Fruit fly (Drosophila melanogaster) whole organism, embryonic: ENCODE results near the gene CG9302.

ENCODE experiments used
- Asciz ChIP-seq: fragments of 200-800 bp; sonication (Bioruptor generic); optimal IDR thresholded peaks from 2 replicates; lab custom pipeline; 2017; ENCODE audit warnings: missing biosample characterization, mild to moderate bottlenecking, missing genetic modification characterization, missing genetic modification reagents
- Atf6 ChIP-seq: fragments of 200-800 bp; sonication (Bioruptor generic); IDR thresholded peaks from 2 replicates; pipeline ENCODE4 v1.3.6; 2022; ENCODE audit warnings: missing biosample characterization, missing genetic modification characterization
- B-H2 ChIP-seq: fragments of 200-800 bp; sonication (Bioruptor generic); optimal IDR thresholded peaks from 2 replicates; lab custom pipeline; 2018; ENCODE audit warnings: missing biosample characterization, mild to moderate bottlenecking, missing genetic modification characterization
- Bgb ChIP-seq: fragments of 200-800 bp; sonication (Bioruptor generic); IDR thresholded peaks from 2 replicates; pipeline ENCODE4 v1.3.6; 2022; ENCODE audit warnings: missing biosample characterization, missing genetic modification characterization; ENCODE audit not compliant: partially characterized antibody
- CG10321 ChIP-seq: fragments of 200-800 bp; sonication (Bioruptor generic); IDR thresholded peaks from 2 replicates; pipeline ENCODE4 v1.3.6; 2022; ENCODE audit warnings: missing biosample characterization, missing genetic modification characterization
- CG11560 ChIP-seq: fragments of 200-800 bp; sonication (Bioruptor generic); IDR thresholded peaks from 3 replicates; pipeline ENCODE4 v1.3.6; 2022; ENCODE audit warnings: missing biosample characterization, missing genetic modification characterization
- CG1233 ChIP-seq: fragments of 200-800 bp; sonication (Bioruptor generic); optimal IDR thresholded peaks from 4 replicates; lab custom pipeline; 2018; ENCODE audit warnings: missing biosample characterization, mild to moderate bottlenecking, missing genetic modification characterization
- CG12391 ChIP-seq: fragments of 200-800 bp; sonication (Bioruptor generic); optimal IDR thresholded peaks from 3 replicates; lab custom pipeline; 2018; ENCODE audit warnings: missing biosample characterization, mild to moderate bottlenecking, missing genetic modification characterization, moderate library complexity
- CG13123 ChIP-seq: fragments of 200-800 bp; sonication (Bioruptor generic); optimal IDR thresholded peaks from 2 replicates; lab custom pipeline; 2016; ENCODE audit warnings: missing biosample characterization, missing genetic modification characterization
- CG13775 ChIP-seq: fragments of 200-800 bp; sonication (Bioruptor generic); optimal IDR thresholded peaks from 3 replicates; lab custom pipeline; 2017; ENCODE audit warnings: missing biosample characterization, mild to moderate bottlenecking, missing genetic modification characterization
- CG14014 ChIP-seq: fragments of 200-800 bp; sonication (Bioruptor generic); IDR thresholded peaks from 2 replicates; pipeline ENCODE4 v1.3.6; 2022; ENCODE audit warnings: missing biosample characterization, missing genetic modification characterization
- CG14860 ChIP-seq: fragments of 200-800 bp; sonication (Bioruptor generic); IDR thresholded peaks from 3 replicates; pipeline ENCODE4 v1.3.6; 2022; ENCODE audit warnings: missing biosample characterization, missing genetic modification characterization; ENCODE audit not compliant: partially characterized antibody
- CG17186 ChIP-seq: fragments of 200-800 bp; sonication (Bioruptor generic); optimal IDR thresholded peaks from 3 replicates; lab custom pipeline; 2017; ENCODE audit warnings: missing biosample characterization, missing genetic modification reagents, missing genetic modification characterization
- CG17359 ChIP-seq: fragments of 200-800 bp; sonication (Bioruptor generic); optimal IDR thresholded peaks from 3 replicates; lab custom pipeline; 2018; ENCODE audit warnings: missing biosample characterization, mild to moderate bottlenecking, missing genetic modification characterization, moderate library complexity
- CG18599 ChIP-seq: fragments of 200-800 bp; sonication (Bioruptor generic); optimal IDR thresholded peaks from 3 replicates; lab custom pipeline; 2017; ENCODE audit warnings: missing biosample characterization, missing genetic modification characterization, mild to moderate bottlenecking, moderate library complexity, missing genetic modification reagents
- CG3281 ChIP-seq: fragments of 200-800 bp; sonication (Bioruptor generic); optimal IDR thresholded peaks from 3 replicates; lab custom pipeline; 2017; ENCODE audit warnings: missing biosample characterization, mild to moderate bottlenecking, missing genetic modification characterization
- CG34224 ChIP-seq: fragments of 200-800 bp; sonication (Bioruptor generic); IDR thresholded peaks from 3 replicates; pipeline ENCODE4 v1.3.6; 2022; ENCODE audit warnings: missing biosample characterization, missing genetic modification characterization; ENCODE audit not compliant: partially characterized antibody
- CG3995 ChIP-seq: fragments of 200-800 bp; sonication (Bioruptor generic); optimal IDR thresholded peaks from 3 replicates; lab custom pipeline; 2016; ENCODE audit warnings: missing biosample characterization, missing genetic modification characterization
- CG42726 ChIP-seq: fragments of 200-800 bp; sonication (Bioruptor generic); IDR thresholded peaks from 2 replicates; pipeline ENCODE4 v1.3.6; 2022; ENCODE audit warnings: missing biosample characterization, missing genetic modification characterization; ENCODE audit not compliant: partially characterized antibody
- CG4730 ChIP-seq: fragments of 200-800 bp; sonication (Bioruptor generic); IDR thresholded peaks from 2 replicates; pipeline ENCODE4 v1.3.6; 2022; ENCODE audit warnings: missing biosample characterization, missing genetic modification characterization
- CG9727 ChIP-seq: fragments of 200-800 bp; sonication (Bioruptor generic); optimal IDR thresholded peaks from 3 replicates; lab custom pipeline; 2017; ENCODE audit warnings: missing biosample characterization, mild to moderate bottlenecking, missing genetic modification characterization
- D ChIP-seq, 2 experiments: fragments of 200-800 bp in 1 of 2; fragments of >200 bp in 1 of 2; sonication (Bioruptor generic) in 1 of 2; optimal IDR thresholded peaks; 2 replicates in 1 of 2; 3 replicates in 1 of 2; lab custom pipeline; 2017; ENCODE audit warnings: mild to moderate bottlenecking in 1 of 2, missing biosample characterization in 1 of 2, missing genetic modification characterization in 1 of 2, missing genetic modification reagents in 1 of 2
- Doc2 ChIP-seq: fragments of 200-800 bp; sonication (Bioruptor generic); IDR thresholded peaks from 2 replicates; pipeline ENCODE4 v1.3.6; 2022; ENCODE audit warnings: missing biosample characterization, missing genetic modification characterization
- Drgx ChIP-seq: fragments of 200-800 bp; sonication (Bioruptor generic); IDR thresholded peaks from 2 replicates; pipeline ENCODE4 v1.3.6; 2022; ENCODE audit warnings: missing biosample characterization, missing genetic modification characterization
- Fer3 ChIP-seq: fragments of 200-800 bp; sonication (Bioruptor generic); optimal IDR thresholded peaks from 2 replicates; lab custom pipeline; 2018; ENCODE audit warnings: missing biosample characterization, mild to moderate bottlenecking, missing genetic modification characterization, moderate library complexity
- GATAe ChIP-seq: fragments of 200-800 bp; sonication (Bioruptor generic); conservative IDR thresholded peaks from 2 replicates; pipeline ENCODE4 v1.3.6; 2022; ENCODE audit warnings: missing biosample characterization, missing genetic modification characterization
- Gug ChIP-seq: fragments of 200-800 bp; sonication (Bioruptor generic); IDR thresholded peaks from 4 replicates; pipeline ENCODE4 v1.3.6; 2022; ENCODE audit warnings: missing biosample characterization, missing genetic modification characterization
- HLH3B ChIP-seq: fragments of 200-800 bp; sonication (Bioruptor generic); IDR thresholded peaks from 2 replicates; pipeline ENCODE4 v1.3.6; 2022; ENCODE audit warnings: missing biosample characterization, missing genetic modification characterization
- HLH54F ChIP-seq: fragments of 200-800 bp; sonication (Bioruptor generic); optimal IDR thresholded peaks from 3 replicates; lab custom pipeline; 2016; ENCODE audit warnings: missing biosample characterization, missing genetic modification characterization
- Hey ChIP-seq: fragments of 200-800 bp; sonication (Bioruptor generic); optimal IDR thresholded peaks from 3 replicates; lab custom pipeline; 2018; ENCODE audit warnings: missing biosample characterization, mild to moderate bottlenecking, missing genetic modification characterization
- HmgD ChIP-seq: fragments of 200-800 bp; sonication (Bioruptor generic); optimal IDR thresholded peaks from 3 replicates; lab custom pipeline; 2016; ENCODE audit warnings: missing biosample characterization, missing genetic modification characterization
- MESR4 ChIP-seq: fragments of 200-800 bp; sonication (Bioruptor generic); optimal IDR thresholded peaks from 2 replicates; lab custom pipeline; 2018; ENCODE audit warnings: missing biosample characterization, mild to moderate bottlenecking, missing genetic modification characterization, moderate library complexity
- Usf ChIP-seq: fragments of 200-800 bp; sonication (Bioruptor generic); optimal IDR thresholded peaks from 2 replicates; lab custom pipeline; 2017; ENCODE audit warnings: missing genotype, missing biosample characterization, missing genetic modification characterization
- Vsx1 ChIP-seq: fragments of 200-800 bp; sonication (Bioruptor generic); optimal IDR thresholded peaks from 2 replicates; lab custom pipeline; 2017; ENCODE audit warnings: missing biosample characterization, mild to moderate bottlenecking, missing genetic modification characterization, missing genetic modification reagents
- ara ChIP-seq: fragments of 200-800 bp; sonication (Bioruptor generic); IDR thresholded peaks from 2 replicates; pipeline ENCODE4 v1.3.6; 2022; ENCODE audit warnings: missing biosample characterization, missing genetic modification characterization
- ato ChIP-seq: fragments of 200-800 bp; sonication (Bioruptor generic); IDR thresholded peaks from 2 replicates; pipeline ENCODE4 v1.3.6; 2022; ENCODE audit warnings: missing biosample characterization, missing genetic modification characterization; ENCODE audit not compliant: partially characterized antibody
- ci ChIP-seq: fragments of 200-800 bp; sonication (Bioruptor generic); IDR thresholded peaks from 3 replicates; pipeline ENCODE4 v1.3.6; 2022; ENCODE audit warnings: missing biosample characterization, missing genetic modification characterization
- dpn ChIP-seq, 2 experiments: fragments of 200-800 bp; sonication (Bioruptor generic); optimal IDR thresholded peaks; 3 replicates each; lab custom pipeline; 2016; ENCODE audit warnings: missing biosample characterization in 2 of 2, missing genetic modification characterization in 2 of 2
- gt ChIP-seq: fragments of 200-800 bp; sonication (Bioruptor generic); IDR thresholded peaks from 2 replicates; pipeline ENCODE4 v1.3.6; 2022; ENCODE audit warnings: missing biosample characterization, missing genetic modification characterization
- hbn ChIP-seq: fragments of 200-800 bp; sonication (Bioruptor generic); IDR thresholded peaks from 2 replicates; pipeline ENCODE4 v1.3.6; 2022; ENCODE audit warnings: missing biosample characterization, missing genetic modification characterization; ENCODE audit not compliant: partially characterized antibody
- hth ChIP-seq: fragments of >200 bp; optimal IDR thresholded peaks from 2 replicates; lab custom pipeline; 2017; ENCODE audit warnings: inconsistent platforms
- ken ChIP-seq: fragments of 200-800 bp; sonication (Bioruptor generic); IDR thresholded peaks from 3 replicates; pipeline ENCODE4 v1.3.6; 2022; ENCODE audit warnings: missing biosample characterization, missing genetic modification characterization
- nerfin-1 ChIP-seq: fragments of 200-800 bp; sonication (Bioruptor generic); optimal IDR thresholded peaks from 3 replicates; lab custom pipeline; 2019; ENCODE audit warnings: missing biosample characterization, mild to moderate bottlenecking, missing genetic modification characterization, moderate library complexity
- odd ChIP-seq: fragments of 200-800 bp; sonication (Bioruptor generic); optimal IDR thresholded peaks from 2 replicates; lab custom pipeline; 2017; ENCODE audit warnings: missing biosample characterization, mild to moderate bottlenecking, missing genetic modification characterization
- repo ChIP-seq: fragments of 200-800 bp; sonication (Bioruptor generic); optimal IDR thresholded peaks from 2 replicates; lab custom pipeline; 2016; ENCODE audit warnings: missing biosample characterization, missing genetic modification characterization
- salm ChIP-seq: fragments of 200-800 bp; sonication (Bioruptor generic); optimal IDR thresholded peaks from 2 replicates; lab custom pipeline; 2018; ENCODE audit warnings: missing biosample characterization, mild to moderate bottlenecking, missing genetic modification characterization
- seq ChIP-seq: fragments of 200-800 bp; sonication (Bioruptor generic); IDR thresholded peaks from 2 replicates; pipeline ENCODE4 v1.3.6; 2022; ENCODE audit warnings: missing biosample characterization, missing genetic modification characterization
- tgo ChIP-seq: fragments of 200-800 bp; sonication (Bioruptor generic); IDR thresholded peaks from 3 replicates; pipeline ENCODE4 v1.3.6; 2022; ENCODE audit warnings: missing biosample characterization, missing genetic modification characterization
- tna ChIP-seq: fragments of 200-800 bp; sonication (Bioruptor generic); IDR thresholded peaks from 2 replicates; pipeline ENCODE4 v1.3.6; 2022; ENCODE audit warnings: missing biosample characterization, missing genetic modification characterization; ENCODE audit not compliant: partially characterized antibody
- trh ChIP-seq: fragments of 200-800 bp; sonication (Bioruptor generic); optimal IDR thresholded peaks from 2 replicates; lab custom pipeline; 2016; ENCODE audit warnings: missing biosample characterization, missing genetic modification characterization

The CG9302 gene

dm6 chr2L:13378488-13378964 lies at the start of gene CG9302, which contains the start of gene beta'COP (continued):
- TF ChIP-seq Atf6, result no peak
- peak; percentile 77 for TF ChIP-seq B-H2 (GFP tag; lab: Kevin White, UChicago)
- TF ChIP-seq nerfin-1 (tag; lab: Kevin White, UChicago), result peak; percentile 49
- peak; percentile 36 for TF ChIP-seq CG1233 (GFP tag; lab: Kevin White, UChicago)
- no peak for TF ChIP-seq repo (GFP tag; lab: Kevin White, UChicago)
- TF ChIP-seq CG14860 (GFP tag; lab: Robert Waterston, UW), result peak; percentile 68; the same call in 2 of the 3 replicates
- peak; percentile 81 for TF ChIP-seq CG3281 (GFP tag; lab: Kevin White, UChicago)
- TF ChIP-seq Drgx (GFP tag; lab: Robert Waterston, UW), result no peak
- TF ChIP-seq MESR4 (GFP tag; lab: Kevin White, UChicago), result no peak
- no peak for TF ChIP-seq Hey (tag; lab: Kevin White, UChicago)
- TF ChIP-seq CG18599, result no peak
- peak; percentile 64 for TF ChIP-seq Fer3
- TF ChIP-seq HLH54F (GFP tag; lab: Kevin White, UChicago), result peak; percentile 51
- no peak for TF ChIP-seq hth
- TF ChIP-seq CG12391, result peak; percentile 85
- no peak for TF ChIP-seq CG42726 (GFP tag; lab: Robert Waterston, UW)
- peak; percentile 62 for TF ChIP-seq Usf (GFP tag; lab: Kevin White, UChicago)
- TF ChIP-seq GATAe (GFP tag; lab: Robert Waterston, UW), result no peak
- peak; percentile 54; the same call in 1 of the 3 replicates for TF ChIP-seq tgo (GFP tag; lab: Robert Waterston, UW)
- TF ChIP-seq CG34224, result no peak; the same call in 2 of the 3 replicates
- peak; percentile 21 for TF ChIP-seq CG3995 (GFP tag; lab: Kevin White, UChicago)
- peak; percentile 33 for TF ChIP-seq CG13123 (GFP tag; lab: Kevin White, UChicago)
- peak; percentile 62 for TF ChIP-seq Bgb (GFP tag; lab: Robert Waterston, UW)
- no peak; the same call in 1 of the 2 replicates for TF ChIP-seq CG14014 (GFP tag; lab: Robert Waterston, UW)
- TF ChIP-seq trh (GFP tag; lab: Kevin White, UChicago), result no peak
- TF ChIP-seq Gug, result peak; percentile 49; the same call in 1 of the 4 replicates
- peak; percentile 9 for TF ChIP-seq CG17186 (GFP tag; lab: Kevin White, UChicago)
- TF ChIP-seq salm, result no peak
- peak; percentile 71; the same call in 2 of the 3 replicates for TF ChIP-seq ken (GFP tag; lab: Robert Waterston, UW)
- no peak for TF ChIP-seq odd
- TF ChIP-seq seq (GFP tag; lab: Robert Waterston, UW), result no peak
- no peak; the same call in 1 of the 2 replicates for TF ChIP-seq tna (GFP tag; lab: Robert Waterston, UW)
- TF ChIP-seq CG9727 (GFP tag; lab: Kevin White, UChicago), result peak; percentile 78
- no peak for TF ChIP-seq ci
- no peak for TF ChIP-seq Vsx1
- TF ChIP-seq dpn (GFP tag; optimal IDR thresholded peaks at IDR 0.05; lab: Kevin White, UChicago), result peak; percentile 31 to 63
- no peak for TF ChIP-seq HmgD
- TF ChIP-seq HLH3B (GFP tag; lab: Robert Waterston, UW), result no peak
- no peak for TF ChIP-seq Doc2 (GFP tag; lab: Robert Waterston, UW)
- TF ChIP-seq CG17359 (tag; lab: Kevin White, UChicago), result peak; percentile 62
- no peak for TF ChIP-seq gt (GFP tag; lab: Robert Waterston, UW)
- TF ChIP-seq CG11560, result 0 out of 3 replicates have a peak, but pooled peaks have one; percentile 16
- no peak for TF ChIP-seq CG4730 (GFP tag; lab: Robert Waterston, UW)
- no peak for TF ChIP-seq Asciz (GFP tag; lab: Kevin White, UChicago)
- no peak for TF ChIP-seq ara (GFP tag; lab: Robert Waterston, UW)
- TF ChIP-seq CG10321 (GFP tag; lab: Robert Waterston, UW), result no peak
- peak; percentile 83 for TF ChIP-seq CG13775
- peak; percentile 49; the same call in 1 of the 2 replicates for TF ChIP-seq hbn (GFP tag; lab: Robert Waterston, UW)
- no peak for TF ChIP-seq ato (GFP tag; lab: Robert Waterston, UW)
- no peak for TF ChIP-seq D (optimal IDR thresholded peaks at IDR 0.05; lab: Kevin White, UChicago)
- peak; percentile 32 for TF ChIP-seq D (GFP tag; optimal IDR thresholded peaks at IDR 0.05; lab: Kevin White, UChicago)
